Fruit fly (Drosophila melanogaster) whole organism, embryonic: ENCODE measurements around the gene Desat1.
A peak's percentile ranks its signal among the peaks of the same experiment; 100 is the strongest.
"Not testable (repeated sequence)": the region's sequence is repeated elsewhere in the genome, so short reads cannot be mapped to it uniquely, and the experiment has no call there.

Experiments
- Blimp-1 ChIP-seq: fragments of 200-800 bp; sonication (Bioruptor generic); optimal IDR thresholded peaks from 3 replicates; lab custom pipeline; 2018; ENCODE audit warnings: missing biosample characterization, missing genetic modification characterization, mild to moderate bottlenecking, moderate library complexity, missing genetic modification reagents
- CG10366 ChIP-seq: fragments of 200-800 bp; sonication (Bioruptor generic); IDR thresholded peaks from 2 replicates; pipeline ENCODE4 v1.3.6; 2022; ENCODE audit warnings: missing biosample characterization, missing genetic modification characterization
- CG13775 ChIP-seq: fragments of 200-800 bp; sonication (Bioruptor generic); optimal IDR thresholded peaks from 3 replicates; lab custom pipeline; 2017; ENCODE audit warnings: missing biosample characterization, mild to moderate bottlenecking, missing genetic modification characterization
- CG13894 ChIP-seq: fragments of 200-800 bp; sonication (Bioruptor generic); optimal IDR thresholded peaks from 3 replicates; lab custom pipeline; 2018; ENCODE audit warnings: missing biosample characterization, mild to moderate bottlenecking, missing genetic modification characterization, moderate library complexity
- CG5180 ChIP-seq: fragments of 200-800 bp; sonication (Bioruptor generic); optimal IDR thresholded peaks from 3 replicates; lab custom pipeline; 2017; ENCODE audit warnings: missing biosample characterization, missing genetic modification characterization, mild to moderate bottlenecking, moderate library complexity, missing genetic modification reagents
- CTCF ChIP-seq: fragments of 200-800 bp; sonication (Bioruptor generic); optimal IDR thresholded peaks from 2 replicates; lab custom pipeline; 2017; ENCODE audit warnings: missing biosample characterization, mild to moderate bottlenecking, missing genetic modification characterization, moderate library complexity
- Deaf1 ChIP-seq: fragments of 200-800 bp; optimal IDR thresholded peaks from 3 replicates; lab custom pipeline; 2019; ENCODE audit warnings: missing biosample characterization, mild to moderate bottlenecking, missing genetic modification characterization, moderate library complexity
- GATAe ChIP-seq: fragments of 200-800 bp; sonication (Bioruptor generic); conservative IDR thresholded peaks from 2 replicates; pipeline ENCODE4 v1.3.6; 2022; ENCODE audit warnings: missing biosample characterization, missing genetic modification characterization
- Gug ChIP-seq: fragments of 200-800 bp; sonication (Bioruptor generic); IDR thresholded peaks from 4 replicates; pipeline ENCODE4 v1.3.6; 2022; ENCODE audit warnings: missing biosample characterization, missing genetic modification characterization
- Jarid2 ChIP-seq: fragments of 200-800 bp; sonication (Bioruptor generic); optimal IDR thresholded peaks from 3 replicates; lab custom pipeline; 2017; ENCODE audit warnings: mild to moderate bottlenecking, missing biosample characterization, missing genetic modification reagents, missing genetic modification characterization
- Med ChIP-seq: fragments of 200-800 bp; sonication (Bioruptor generic); peaks from one replicate; lab custom pipeline; 2016; ENCODE audit warnings: missing biosample characterization, missing genetic modification characterization, mild to moderate bottlenecking, inconsistent platforms, moderate library complexity
- Tbp ChIP-seq: fragments of >200 bp; optimal IDR thresholded peaks from 2 replicates; lab custom pipeline; 2018; ENCODE audit warnings: missing biosample characterization, missing genetic modification characterization
- Trl ChIP-seq, 3 experiments: fragments of >200 bp in 2 of 3; fragments of 200-800 bp in 1 of 3; sonication (Bioruptor generic) in 1 of 3; optimal IDR thresholded peaks; 2 replicates in 1 of 3; 3 replicates in 2 of 3; lab custom pipeline; 2016 to 2017; ENCODE audit warnings: missing biosample characterization in 1 of 3, missing genetic modification characterization in 1 of 3
- cg ChIP-seq: fragments of 200-800 bp; sonication (Bioruptor generic); optimal IDR thresholded peaks from 3 replicates; lab custom pipeline; 2019; ENCODE audit warnings: missing biosample characterization, mild to moderate bottlenecking, missing genetic modification characterization, moderate library complexity
- ems ChIP-seq: fragments of 200-800 bp; sonication (Bioruptor generic); optimal IDR thresholded peaks from 3 replicates; lab custom pipeline; 2016; ENCODE audit warnings: missing biosample characterization, missing genetic modification characterization
- insv ChIP-seq, 2 experiments: fragments of 200-800 bp; sonication (Bioruptor generic); optimal IDR thresholded peaks; 3 replicates each; lab custom pipeline; 2016 to 2018; ENCODE audit warnings: missing biosample characterization in 2 of 2, missing genetic modification characterization in 2 of 2
- nom ChIP-seq: fragments of 200-800 bp; sonication (Bioruptor generic); optimal IDR thresholded peaks from 2 replicates; lab custom pipeline; 2017; ENCODE audit warnings: missing biosample characterization, missing genetic modification characterization, mild to moderate bottlenecking, moderate library complexity, missing genetic modification reagents
- onecut ChIP-seq: fragments of 200-800 bp; sonication (Bioruptor generic); IDR thresholded peaks from 2 replicates; pipeline ENCODE4 v1.3.6; 2022; ENCODE audit warnings: missing biosample characterization, missing genetic modification characterization
- sens ChIP-seq: fragments of 200-800 bp; sonication (Bioruptor generic); peaks from one replicate; lab custom pipeline; 2016; ENCODE audit warnings: missing biosample characterization, missing genetic modification characterization
- sug ChIP-seq: fragments of 200-800 bp; optimal IDR thresholded peaks from 2 replicates; lab custom pipeline; 2019; ENCODE audit warnings: missing biosample characterization, mild to moderate bottlenecking, missing genetic modification characterization, moderate library complexity
- yki ChIP-seq: fragments of >200 bp; optimal IDR thresholded peaks from 3 replicates; lab custom pipeline; 2018

Gene Desat1

dm6 chr3R:12459879-12460522 lies 20.6 kb downstream of the Desat1 start, which contains the start of the genes CG5961 and Polr3C (continued):
- no peak for TF ChIP-seq yki (lab: Kevin White, UChicago)
- peak in 1 of 2 experiments; percentile 38 for TF ChIP-seq insv (GFP tag; optimal IDR thresholded peaks at IDR 0.05; lab: Kevin White, UChicago)
- no peak for TF ChIP-seq ems (GFP tag; lab: Kevin White, UChicago)
- no peak for TF ChIP-seq CG13775

- not testable (repeated sequence) for TF ChIP-seq CG10366; CG13894 (tag; lab: Kevin White, UChicago); GATAe (GFP tag; lab: Robert Waterston, UW)
Observed at dm6 chr3R:12465198-12465597, 25.8 kb downstream of the Desat1 start, which contains the start of gene CG5608. Gene CG5608 (minus strand): TSS chr3R:12465298.

dm6 chr3R:12467675-12468074 lies 28.3 kb downstream of the Desat1 start, which contains the start of gene Hsp70Ba:
Gene Hsp70Ba (minus strand): TSS chr3R:12467776.
- TF ChIP-seq Trl (optimal IDR thresholded peaks at IDR 0.05; lab: Kevin White, UChicago) (peak in 1 of 2 experiments; percentile 70), onecut (GFP tag; lab: Robert Waterston, UW) (peak; percentile 66)
- TF ChIP-seq Trl (GFP tag; optimal IDR thresholded peaks at IDR 0.05; lab: Kevin White, UChicago), result not testable (repeated sequence)

- TF ChIP-seq CG5180 (peak; percentile 91), Med (GFP tag; lab: Kevin White, UChicago) (peak; percentile 43), CTCF (GFP tag; lab: Kevin White, UChicago) (peak; percentile 44), onecut (GFP tag; lab: Robert Waterston, UW) (peak; percentile 71), sens (GFP tag; lab: Kevin White, UChicago) (peak; percentile 61), sug (tag; lab: Kevin White, UChicago) (peak; percentile 4), cg (GFP tag; lab: Kevin White, UChicago) (peak; percentile 41), Jarid2 (GFP tag; lab: Kevin White, UChicago) (peak; percentile 88), Gug (GFP tag; lab: Robert Waterston, UW) (peak; percentile 53; the same call in 1 of the 4 replicates), nom (GFP tag; lab: Kevin White, UChicago) (peak; percentile 11), Trl (optimal IDR thresholded peaks at IDR 0.05; lab: Kevin White, UChicago) (peak; percentile 71 to 86), Tbp (peak; percentile 63), Deaf1 (peak; percentile 36), Blimp-1 (peak; percentile 18), yki (lab: Kevin White, UChicago) (peak; percentile 15)
- TF ChIP-seq Trl (GFP tag; optimal IDR thresholded peaks at IDR 0.05; lab: Kevin White, UChicago), result not testable (repeated sequence)
Observed at dm6 chr3R:12477239-12477865, 38.0 kb downstream of the Desat1 start.
